Worm (Caenorhabditis elegans): ENCODE results near the gene B0024.15.

DNA sequence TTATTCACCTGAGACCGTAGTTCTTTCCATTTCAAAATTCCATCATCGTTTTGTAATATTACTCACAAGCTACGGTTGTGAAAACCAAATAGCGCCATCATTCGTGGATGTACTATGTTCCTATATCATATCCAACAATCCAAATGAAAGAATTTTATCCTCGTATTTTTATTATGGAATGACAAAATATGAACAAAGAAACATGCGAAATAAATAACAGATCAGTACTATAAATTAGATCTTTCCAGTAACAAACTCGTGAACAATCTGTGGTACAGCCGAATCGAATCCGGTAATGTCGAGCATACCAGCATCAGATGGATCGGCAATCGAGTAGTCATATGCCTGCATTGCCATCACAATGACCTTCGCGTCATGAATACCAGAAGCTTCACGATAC lies 37.2 kb upstream of the B0024.15 start:
- TF ChIP-seq med-1 (GFP tag; optimal IDR thresholded peaks at IDR 0.05; ENCODE audit: insufficient read depth) = no peak
- no peak for TF ChIP-seq ref-1 (GFP tag; conservative IDR thresholded peaks at IDR 0.05)
- TF ChIP-seq T22C8.4 (GFP tag; IDR thresholded peaks at IDR 0.05) = no peak
- TF ChIP-seq ztf-23 (GFP tag; IDR thresholded peaks at IDR 0.05) = no peak
- TF ChIP-seq flt-1 (GFP tag; IDR thresholded peaks at IDR 0.05) = no peak
- no peak for TF ChIP-seq klf-2 (GFP tag; conservative IDR thresholded peaks at IDR 0.05)
